Worm (Caenorhabditis elegans) whole organism, L4 larva: ENCODE measurements around the gene C49F5.13.

Experiments
- F10B5.3 ChIP-seq: sonication (generic microtip); optimal IDR thresholded peaks from 2 replicates; lab custom pipeline; 2016; ENCODE audit warnings: mild to moderate bottlenecking, missing genetic modification characterization, missing compliant biosample characterization
- F37D6.2 ChIP-seq: sonication (generic microtip); optimal IDR thresholded peaks from 2 replicates; lab custom pipeline; 2016; ENCODE audit warnings: mild to moderate bottlenecking, missing genetic modification characterization, missing compliant biosample characterization
- T20F7.1 ChIP-seq: fragments of 200-800 bp; sonication (Bioruptor generic); optimal IDR thresholded peaks from 2 replicates; lab custom pipeline; 2018; ENCODE audit warnings: mild to moderate bottlenecking, missing genetic modification characterization, missing compliant biosample characterization
- Y48G9A.11 ChIP-seq: fragments of 200-800 bp; sonication (Bioruptor generic); IDR thresholded peaks from 2 replicates; pipeline ENCODE4 v1.3.6; 2022; ENCODE audit warnings: missing genetic modification reagents, missing genetic modification characterization, missing compliant biosample characterization
- ZK337.2 ChIP-seq: fragments of 200-800 bp; sonication (Bioruptor generic); IDR thresholded peaks from 2 replicates; pipeline ENCODE4 v1.3.6; 2022; ENCODE audit warnings: missing genetic modification reagents, missing genetic modification characterization, missing compliant biosample characterization
- aha-1 ChIP-seq: fragments of 150-350 bp; peaks from one replicate; lab custom pipeline; 2014; ENCODE audit warnings: missing biosample characterization, missing genetic modification characterization
- aly-2 ChIP-seq: sonication (generic microtip); optimal IDR thresholded peaks from 2 replicates; lab custom pipeline; 2018; ENCODE audit warnings: missing biosample characterization, missing genetic modification characterization
- ama-1 ChIP-seq: fragments of 150-350 bp; optimal IDR thresholded peaks from 2 replicates; lab custom pipeline; 2014; ENCODE audit warnings: inconsistent platforms, mixed read lengths
- arid-1 ChIP-seq: fragments of 200-800 bp; sonication (Bioruptor generic); conservative IDR thresholded peaks from 2 replicates; pipeline ENCODE4 v1.3.6; 2022; ENCODE audit warnings: missing genetic modification reagents, missing genetic modification characterization, missing compliant biosample characterization
- ceh-20 ChIP-seq: fragments of 200-800 bp; sonication (Bioruptor generic); IDR thresholded peaks from 2 replicates; pipeline ENCODE4 v1.3.6; 2022; ENCODE audit warnings: missing genetic modification reagents, missing genetic modification characterization, missing compliant biosample characterization
- ceh-44 ChIP-seq: fragments of 200-800 bp; sonication (Bioruptor generic); IDR thresholded peaks from 2 replicates; pipeline ENCODE4 v1.3.6; 2022; ENCODE audit warnings: missing genetic modification reagents, missing genetic modification characterization, missing compliant biosample characterization
- daf-16 ChIP-seq, 3 experiments: sonication (generic microtip); optimal IDR thresholded peaks; 2 replicates each; lab custom pipeline; 2016 to 2017; ENCODE audit warnings: missing genetic modification characterization in 3 of 3, missing genetic modification reagents in 3 of 3, mild to moderate bottlenecking in 2 of 3, missing compliant biosample characterization in 2 of 3, missing biosample characterization in 1 of 3, moderate library complexity in 1 of 3
- daf-8 ChIP-seq: fragments of 200-800 bp; sonication (Bioruptor generic); IDR thresholded peaks from 2 replicates; pipeline ENCODE4 v1.3.6; 2022; ENCODE audit warnings: missing genetic modification characterization, missing compliant biosample characterization
- dmd-6 ChIP-seq: fragments of 200-800 bp; sonication (Bioruptor generic); IDR thresholded peaks from 2 replicates; pipeline ENCODE4 v1.3.6; 2022; ENCODE audit warnings: missing genetic modification reagents, missing genetic modification characterization, missing compliant biosample characterization
- duxl-1 ChIP-seq: sonication (generic microtip); optimal IDR thresholded peaks from 2 replicates; lab custom pipeline; 2016; ENCODE audit warnings: mild to moderate bottlenecking, missing genetic modification characterization, moderate library complexity, missing compliant biosample characterization; ENCODE audit not compliant: poor library complexity
- dve-1 ChIP-seq: sonication (generic microtip); optimal IDR thresholded peaks from 2 replicates; lab custom pipeline; 2017; ENCODE audit warnings: antibody characterized with exemption, mild to moderate bottlenecking, missing genetic modification characterization, missing compliant biosample characterization; ENCODE audit not compliant: insufficient read depth
- hif-1 ChIP-seq, 2 experiments: sonication (generic microtip); optimal IDR thresholded peaks; 2 replicates each; lab custom pipeline; 2016 to 2017; ENCODE audit warnings: missing compliant biosample characterization in 2 of 2, missing genetic modification characterization in 2 of 2, missing genetic modification reagents in 2 of 2, missing genotype in 2 of 2, mild to moderate bottlenecking in 1 of 2
- hlh-30 ChIP-seq: sonication (generic microtip); optimal IDR thresholded peaks from 2 replicates; lab custom pipeline; 2017; ENCODE audit warnings: antibody characterized with exemption, mild to moderate bottlenecking, missing genetic modification characterization, missing compliant biosample characterization; ENCODE audit not compliant: insufficient read depth
- hmg-1.1 ChIP-seq: fragments of 200-800 bp; sonication (Bioruptor generic); IDR thresholded peaks from 2 replicates; pipeline ENCODE4 v1.3.6; 2022; ENCODE audit warnings: missing genetic modification reagents, missing genetic modification characterization, missing compliant biosample characterization
- jun-1 ChIP-seq: fragments of 150-350 bp; optimal IDR thresholded peaks from 2 replicates; lab custom pipeline; 2014; ENCODE audit warnings: missing biosample characterization, missing genetic modification reagents, missing genetic modification characterization
- lin-13 ChIP-seq: fragments of 150-350 bp; optimal IDR thresholded peaks from 2 replicates; lab custom pipeline; 2014; ENCODE audit warnings: missing biosample characterization, missing genetic modification reagents, missing genetic modification characterization
- lin-15B ChIP-seq: fragments of 150-350 bp; sonication (generic microtip); optimal IDR thresholded peaks from 3 replicates; lab custom pipeline; 2014; ENCODE audit warnings: missing biosample characterization, missing genetic modification characterization
- lsy-2 ChIP-seq, 2 experiments: fragments of 150-350 bp in 1 of 2; sonication (generic microtip) in 1 of 2; optimal IDR thresholded peaks; 2 replicates each; lab custom pipeline; 2014 to 2017; ENCODE audit warnings: missing biosample characterization in 2 of 2, missing genetic modification characterization in 2 of 2
- madf-9 ChIP-seq: fragments of 200-800 bp; sonication (Bioruptor generic); conservative IDR thresholded peaks from 2 replicates; pipeline ENCODE4 v1.3.6; 2022; ENCODE audit warnings: missing genetic modification reagents, missing genetic modification characterization, missing compliant biosample characterization
- mdt-29 ChIP-seq: fragments of 200-800 bp; sonication (Bioruptor generic); IDR thresholded peaks from 2 replicates; pipeline ENCODE4 v1.3.6; 2022; ENCODE audit warnings: missing genetic modification reagents, missing genetic modification characterization, missing compliant biosample characterization
- mes-2 ChIP-seq: sonication (generic microtip); optimal IDR thresholded peaks from 2 replicates; lab custom pipeline; 2016; ENCODE audit warnings: missing genotype, mild to moderate bottlenecking, missing genetic modification characterization, missing compliant biosample characterization; ENCODE audit not compliant: poor library complexity, severe bottlenecking
- mxl-3 ChIP-seq: fragments of 200-800 bp; sonication (Bioruptor generic); optimal IDR thresholded peaks from 2 replicates; lab custom pipeline; 2018; ENCODE audit warnings: mild to moderate bottlenecking, missing genetic modification characterization, missing compliant biosample characterization
- nhr-10 ChIP-seq: fragments of 150-350 bp; optimal IDR thresholded peaks from 2 replicates; lab custom pipeline; 2014; ENCODE audit warnings: missing biosample characterization, missing genetic modification characterization
- nhr-102 ChIP-seq: sonication (generic microtip); optimal IDR thresholded peaks from 2 replicates; lab custom pipeline; 2016; ENCODE audit warnings: mild to moderate bottlenecking, missing genetic modification characterization, moderate library complexity, missing compliant biosample characterization
- nhr-237 ChIP-seq: sonication (generic microtip); optimal IDR thresholded peaks from 2 replicates; lab custom pipeline; 2017; ENCODE audit warnings: missing biosample characterization, missing genetic modification characterization
- nhr-28 ChIP-seq: fragments of 150-350 bp; optimal IDR thresholded peaks from 2 replicates; lab custom pipeline; 2014; ENCODE audit warnings: missing biosample characterization, missing genetic modification characterization
- nhr-42 ChIP-seq: fragments of 200-800 bp; sonication (Bioruptor generic); IDR thresholded peaks from 2 replicates; pipeline ENCODE4 v1.3.6; 2022; ENCODE audit warnings: missing genetic modification characterization, missing compliant biosample characterization
- nhr-48 ChIP-seq: sonication (generic microtip); optimal IDR thresholded peaks from 2 replicates; lab custom pipeline; 2016; ENCODE audit warnings: mild to moderate bottlenecking, missing genetic modification characterization, missing compliant biosample characterization
- nhr-76 ChIP-seq: fragments of 150-350 bp; optimal IDR thresholded peaks from 2 replicates; lab custom pipeline; 2014; ENCODE audit warnings: missing biosample characterization, missing genetic modification characterization
- nhr-77 ChIP-seq: fragments of 150-350 bp; optimal IDR thresholded peaks from 2 replicates; lab custom pipeline; 2014; ENCODE audit warnings: missing biosample characterization, missing genetic modification characterization
- php-3 ChIP-seq: fragments of 200-800 bp; sonication (Bioruptor generic); IDR thresholded peaks from 2 replicates; pipeline ENCODE4 v1.3.6; 2022; ENCODE audit warnings: missing genetic modification reagents, missing genetic modification characterization, missing compliant biosample characterization
- rbr-2 ChIP-seq: sonication (generic microtip); optimal IDR thresholded peaks from 2 replicates; lab custom pipeline; 2016; ENCODE audit warnings: missing genotype, missing genetic modification characterization, missing compliant biosample characterization
- saeg-2 ChIP-seq: fragments of 200-800 bp; sonication (Bioruptor generic); IDR thresholded peaks from 2 replicates; pipeline ENCODE4 v1.3.6; 2022; ENCODE audit warnings: missing genetic modification reagents, missing genetic modification characterization, missing compliant biosample characterization
- set-16 ChIP-seq: fragments of 200-800 bp; sonication (Bioruptor generic); IDR thresholded peaks from 2 replicates; pipeline ENCODE4 v1.3.6; 2022; ENCODE audit warnings: missing genetic modification reagents, missing genetic modification characterization, missing compliant biosample characterization
- snpc-1.2 ChIP-seq: fragments of 200-800 bp; sonication (Bioruptor generic); IDR thresholded peaks from 2 replicates; pipeline ENCODE4 v1.3.6; 2022; ENCODE audit warnings: missing genetic modification reagents, missing genetic modification characterization, missing compliant biosample characterization
- spr-1 ChIP-seq: sonication (generic microtip); optimal IDR thresholded peaks from 2 replicates; lab custom pipeline; 2016; ENCODE audit warnings: mild to moderate bottlenecking, missing genetic modification characterization, missing compliant biosample characterization
- spr-3 ChIP-seq: fragments of 200-800 bp; sonication (Bioruptor generic); optimal IDR thresholded peaks from 2 replicates; lab custom pipeline; 2018; ENCODE audit warnings: mild to moderate bottlenecking, missing genetic modification characterization, missing compliant biosample characterization
- unc-62 ChIP-seq, 3 experiments: fragments of 150-350 bp in 1 of 3; sonication (generic microtip); optimal IDR thresholded peaks in 2 of 3; peaks in 1 of 3; 1 replicate in 1 of 3; 2 replicates in 2 of 3; lab custom pipeline; 2014 to 2017; ENCODE audit warnings: missing biosample characterization in 3 of 3, missing genetic modification characterization in 3 of 3, missing genetic modification reagents in 3 of 3, missing genotype in 1 of 3
- zip-2 ChIP-seq: fragments of 150-350 bp; optimal IDR thresholded peaks from 2 replicates; lab custom pipeline; 2014; ENCODE audit warnings: missing biosample characterization, missing genetic modification characterization
- ztf-7 ChIP-seq: fragments of 150-350 bp; optimal IDR thresholded peaks from 2 replicates; lab custom pipeline; 2014; ENCODE audit warnings: missing biosample characterization, missing genetic modification characterization

Gene C49F5.13

DNA sequence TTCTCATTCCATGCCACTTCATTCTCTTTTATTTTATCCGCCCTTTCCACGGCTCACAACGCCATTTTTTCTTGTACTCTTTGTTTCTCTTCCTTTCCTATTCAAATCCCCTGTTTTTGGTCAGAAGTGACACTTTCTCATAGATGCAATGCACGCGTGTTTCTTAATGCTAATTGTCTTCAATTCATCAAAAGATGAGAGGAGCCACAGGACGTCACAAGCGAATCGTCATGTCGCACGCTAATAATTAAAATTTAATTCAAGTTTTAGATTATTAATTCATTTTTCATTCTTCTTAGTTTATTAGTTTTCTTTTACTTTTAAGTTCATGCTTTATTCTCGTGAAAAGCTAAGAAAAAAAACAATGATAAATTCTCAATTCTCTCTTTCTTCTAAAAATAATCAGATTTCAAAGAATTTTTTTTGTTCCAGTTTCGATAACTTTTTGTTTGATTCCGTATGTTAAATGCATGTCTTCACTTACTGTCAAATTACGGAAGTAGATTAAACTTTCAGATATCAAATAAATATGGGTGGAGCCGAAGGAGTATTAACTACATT lies 40.4 kb upstream of the C49F5.13 start, which contains the start of gene Y62H9A.14:
TSS of gene Y62H9A.14 (plus strand) at position 511 of the 561 bp plus-strand sequence.
- TF ChIP-seq nhr-77: no peak
- TF ChIP-seq nhr-10 (tag; lab: Kevin White, UChicago): no peak
- no peak for TF ChIP-seq lin-15B
- TF ChIP-seq nhr-42 (GFP tag; lab: Robert Waterston, UW): no peak
- TF ChIP-seq ZK337.2: no peak
- no peak for TF ChIP-seq Y48G9A.11
- TF ChIP-seq ama-1 (lab: Kevin White, UChicago): no peak
- TF ChIP-seq hif-1 (tag; optimal IDR thresholded peaks at IDR 0.05; lab: Kevin White, UChicago): no peak
- TF ChIP-seq nhr-48 (tag; lab: Kevin White, UChicago): no peak
- TF ChIP-seq nhr-237: no peak
- TF ChIP-seq arid-1 (GFP tag; lab: Robert Waterston, UW): no peak
- TF ChIP-seq nhr-76: no peak
- TF ChIP-seq daf-8: no peak

DNA sequence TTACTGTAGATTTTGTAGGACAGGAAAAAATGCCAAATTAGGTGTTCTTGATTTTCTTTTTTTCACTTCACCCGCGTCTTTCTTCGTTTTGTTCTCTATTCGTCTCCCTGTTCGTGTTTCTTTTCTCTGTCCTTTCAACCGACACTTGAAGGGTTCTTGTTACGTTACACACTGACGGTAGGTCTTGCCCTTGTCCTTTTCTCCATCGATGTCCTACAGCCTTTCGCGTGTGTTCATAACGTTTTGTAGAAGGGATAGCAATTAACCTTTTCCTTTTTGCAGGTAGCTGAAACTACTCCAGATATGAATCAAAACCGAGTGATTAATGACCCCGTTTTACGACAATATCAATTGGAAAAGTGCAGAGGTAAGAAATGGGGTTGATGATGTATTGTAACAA lies 37.0 kb upstream of the C49F5.13 start, which contains the start of gene F55G7.1:
TSS of gene F55G7.1 (plus strand) at position 276 of the 400 bp plus-strand sequence.
- TF ChIP-seq php-3 (GFP tag; lab: Robert Waterston, UW): 0 out of 2 replicates have a peak, but pooled peaks have one; percentile 7
- TF ChIP-seq Y48G9A.11: no peak
- TF ChIP-seq T20F7.1: peak; percentile 68
- TF ChIP-seq dmd-6 (GFP tag; lab: Robert Waterston, UW): peak; percentile 41
- TF ChIP-seq mes-2 (tag; lab: Kevin White, UChicago): peak; percentile 85
- TF ChIP-seq duxl-1 (tag; lab: Kevin White, UChicago): peak; percentile 95
- TF ChIP-seq nhr-10 (tag; lab: Kevin White, UChicago): peak; percentile 30
- TF ChIP-seq F10B5.3 (tag; lab: Kevin White, UChicago): peak; percentile 88
- peak; percentile 73 for TF ChIP-seq mxl-3 (GFP tag; lab: Kevin White, UChicago)
- TF ChIP-seq madf-9 (GFP tag; lab: Robert Waterston, UW): 0 out of 2 replicates have a peak, but pooled peaks have one; percentile 27
- peak; percentile 45 for TF ChIP-seq nhr-28
- TF ChIP-seq saeg-2 (GFP tag; lab: Robert Waterston, UW): no peak
- no peak for TF ChIP-seq set-16 (GFP tag; lab: Robert Waterston, UW)
- peak in 1 of 2 experiments; percentile 14 for TF ChIP-seq lsy-2 (tag; optimal IDR thresholded peaks at IDR 0.05; lab: Kevin White, UChicago)
- TF ChIP-seq nhr-48 (tag; lab: Kevin White, UChicago): peak; percentile 13
- peak; percentile 51 for TF ChIP-seq lin-13 (GFP tag; lab: Kevin White, UChicago)
- peak; percentile 68 for TF ChIP-seq rbr-2 (tag; lab: Kevin White, UChicago)
- TF ChIP-seq zip-2: peak; percentile 50
- TF ChIP-seq F37D6.2 (tag; lab: Kevin White, UChicago): peak; percentile 34
- no peak for TF ChIP-seq hif-1 (tag; optimal IDR thresholded peaks at IDR 0.05; lab: Kevin White, UChicago)
- no peak for TF ChIP-seq mdt-29 (GFP tag; lab: Robert Waterston, UW)
- peak; percentile 62 for TF ChIP-seq nhr-77
- TF ChIP-seq nhr-42 (GFP tag; lab: Robert Waterston, UW): peak; percentile 60; the same call in 1 of the 2 replicates
- TF ChIP-seq ama-1 (lab: Kevin White, UChicago): no peak
- TF ChIP-seq spr-3: peak; percentile 58
- TF ChIP-seq unc-62 (GFP tag; optimal IDR thresholded peaks at IDR 0.05 in 1 of 2; lab: Kevin White, UChicago): peak in 1 of 2 experiments; percentile 95
- TF ChIP-seq unc-62 (tag; optimal IDR thresholded peaks at IDR 0.05; lab: Kevin White, UChicago): no peak
- TF ChIP-seq aha-1 (tag; lab: Kevin White, UChicago): peak; percentile 97
- TF ChIP-seq dve-1 (tag; lab: Kevin White, UChicago): peak; percentile 71
- TF ChIP-seq nhr-102 (tag; lab: Kevin White, UChicago): peak; percentile 84
- TF ChIP-seq hlh-30 (tag; lab: Kevin White, UChicago): peak; percentile 6
- TF ChIP-seq jun-1: peak; percentile 33
- peak; percentile 20; the same call in 1 of the 2 replicates for TF ChIP-seq ceh-44 (GFP tag; lab: Robert Waterston, UW)
- TF ChIP-seq ztf-7 (tag; lab: Kevin White, UChicago): peak; percentile 71
- no peak for TF ChIP-seq aly-2 (tag; lab: Kevin White, UChicago)
- no peak for TF ChIP-seq snpc-1.2 (GFP tag; lab: Robert Waterston, UW)
- peak in 1 of 2 experiments; percentile 47 for TF ChIP-seq daf-16 (GFP tag; optimal IDR thresholded peaks at IDR 0.05; lab: Kevin White, UChicago)
- TF ChIP-seq daf-16 (tag; optimal IDR thresholded peaks at IDR 0.05; lab: Kevin White, UChicago): peak; percentile 50
- peak; percentile 86 for TF ChIP-seq hmg-1.1
- 0 out of 2 replicates have a peak, but pooled peaks have one; percentile 37 for TF ChIP-seq ceh-20 (GFP tag; lab: Robert Waterston, UW)
- TF ChIP-seq spr-1 (tag; lab: Kevin White, UChicago): peak; percentile 35
